Worm (Caenorhabditis elegans): ENCODE data around the gene srw-144.

DNA sequence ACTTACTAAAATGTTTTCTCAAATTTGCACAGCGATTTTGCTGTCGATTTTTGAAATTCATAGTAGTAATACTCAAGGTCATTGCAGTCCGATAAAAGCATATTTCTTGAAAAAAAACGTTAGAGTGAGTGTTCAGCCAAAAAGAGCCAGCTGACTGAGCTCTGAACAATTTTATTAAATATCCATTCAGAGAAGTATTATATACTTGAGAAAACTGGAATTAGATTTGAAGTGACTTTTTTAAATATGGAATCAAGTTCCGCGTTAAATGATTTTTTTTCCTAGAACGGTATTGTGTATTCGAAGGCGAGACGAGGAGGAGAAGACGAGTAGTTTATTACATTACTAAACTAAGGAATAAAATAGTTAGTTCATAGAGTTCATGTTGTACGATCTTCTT, 30.7 kb upstream of the srw-144 start, which contains the start of gene srw-121:
- no peak for TF ChIP-seq fkh-10 (GFP tag; optimal IDR thresholded peaks at IDR 0.05)
- no peak for TF ChIP-seq nfya-1 (tag; optimal IDR thresholded peaks at IDR 0.05)
- no peak for TF ChIP-seq pha-4 (tag; optimal IDR thresholded peaks at IDR 0.05)
- TF ChIP-seq ceh-9 (tag; optimal IDR thresholded peaks at IDR 0.05) = no peak
- TF ChIP-seq ceh-48 (tag; optimal IDR thresholded peaks at IDR 0.05) = no peak
- no peak for TF ChIP-seq rnt-1 (tag; optimal IDR thresholded peaks at IDR 0.05)
- no peak for TF ChIP-seq hlh-30 (tag; optimal IDR thresholded peaks at IDR 0.05; ENCODE audit: insufficient read depth)
- TF ChIP-seq ttx-3 (tag; optimal IDR thresholded peaks at IDR 0.05) = no peak
- TF ChIP-seq dve-1 (tag; optimal IDR thresholded peaks at IDR 0.05) = no peak
- no peak for TF ChIP-seq nhr-11 (tag; optimal IDR thresholded peaks at IDR 0.05)
- TF ChIP-seq syd-9 (tag; optimal IDR thresholded peaks at IDR 0.05) = no peak
- TF ChIP-seq ets-4 (tag; optimal IDR thresholded peaks at IDR 0.05) = no peak

Data from whole organism, late embryonic.